Worm (Caenorhabditis elegans) whole organism, L4 larva: ENCODE data around the gene nas-11.

ENCODE experiments used
- ceh-82 ChIP-seq: sonication (generic microtip); optimal IDR thresholded peaks from 2 replicates; lab custom pipeline; 2017; ENCODE audit warnings: missing biosample characterization, missing genetic modification characterization
- daf-19 ChIP-seq: fragments of 200-800 bp; sonication (Bioruptor generic); conservative IDR thresholded peaks from 2 replicates; pipeline ENCODE4 v1.3.6; 2022; ENCODE audit warnings: missing genetic modification characterization, missing compliant biosample characterization
- hmg-1.1 ChIP-seq: fragments of 200-800 bp; sonication (Bioruptor generic); IDR thresholded peaks from 2 replicates; pipeline ENCODE4 v1.3.6; 2022; ENCODE audit warnings: missing genetic modification reagents, missing genetic modification characterization, missing compliant biosample characterization
- pha-4 ChIP-seq, 2 experiments: fragments of 150-350 bp in 1 of 2; fragments of 200-800 bp in 1 of 2; sonication (Bioruptor generic) in 1 of 2; IDR thresholded peaks in 1 of 2; optimal IDR thresholded peaks in 1 of 2; 2 replicates each; pipeline versions ENCODE4 v1.3.6 to Lab custom; 2014 to 2022; ENCODE audit warnings: missing genetic modification characterization in 2 of 2, missing genetic modification reagents in 2 of 2, missing biosample characterization in 1 of 2, missing compliant biosample characterization in 1 of 2
- spr-3 ChIP-seq: fragments of 200-800 bp; sonication (Bioruptor generic); optimal IDR thresholded peaks from 2 replicates; lab custom pipeline; 2018; ENCODE audit warnings: mild to moderate bottlenecking, missing genetic modification characterization, missing compliant biosample characterization
- zip-2 ChIP-seq: fragments of 150-350 bp; optimal IDR thresholded peaks from 2 replicates; lab custom pipeline; 2014; ENCODE audit warnings: missing biosample characterization, missing genetic modification characterization

- TF ChIP-seq spr-3 (GFP tag; lab: Kevin White, UChicago), result no peak
- no peak for TF ChIP-seq daf-19 (GFP tag; lab: Robert Waterston, UW)
- no peak for TF ChIP-seq zip-2
- TF ChIP-seq pha-4 (GFP tag; IDR thresholded peaks at IDR 0.05; lab: Robert Waterston, UW), result no peak
- TF ChIP-seq pha-4 (tag; optimal IDR thresholded peaks at IDR 0.05; lab: Kevin White, UChicago), result no peak
- TF ChIP-seq ceh-82 (tag; lab: Kevin White, UChicago), result no peak
- TF ChIP-seq hmg-1.1 (GFP tag; lab: Robert Waterston, UW), result no peak
These were observed 48.1 kb upstream of the nas-11 start for ce11 chrX:6665129-6665858.
